Worm (Caenorhabditis elegans) whole organism, L1 larva: Measurements from ENCODE around the gene nos-1.

Experiments used
- ceh-8 ChIP-seq: fragments of 200-800 bp; sonication (Bioruptor generic); optimal IDR thresholded peaks from 2 replicates; lab custom pipeline; 2018; ENCODE audit warnings: mild to moderate bottlenecking, missing genetic modification characterization, moderate library complexity, missing compliant biosample characterization
- dpl-1 ChIP-seq, 3 experiments: fragments of 150-350 bp in 2 of 3; sonication (generic microtip) in 1 of 3; optimal IDR thresholded peaks; 2 replicates each; lab custom pipeline; 2014 to 2017; ENCODE audit warnings: missing biosample characterization in 3 of 3, missing genetic modification characterization in 3 of 3, missing genetic modification reagents in 3 of 3
- lin-35 ChIP-seq, 2 experiments: fragments of 150-350 bp; optimal IDR thresholded peaks; 2 replicates each; lab custom pipeline; 2014; ENCODE audit warnings: missing biosample characterization in 2 of 2, missing genetic modification characterization in 2 of 2, missing genetic modification reagents in 2 of 2
- nhr-237 ChIP-seq: fragments of 150-350 bp; optimal IDR thresholded peaks from 2 replicates; lab custom pipeline; 2014; ENCODE audit warnings: missing biosample characterization, missing genetic modification characterization
- nhr-28 ChIP-seq: fragments of 150-350 bp; optimal IDR thresholded peaks from 2 replicates; lab custom pipeline; 2014; ENCODE audit warnings: missing biosample characterization, missing genetic modification characterization
- skn-1 ChIP-seq: fragments of 150-350 bp; optimal IDR thresholded peaks from 2 replicates; lab custom pipeline; 2014; ENCODE audit warnings: missing biosample characterization, missing genetic modification characterization
- unc-62 ChIP-seq: fragments of 150-350 bp; optimal IDR thresholded peaks from 2 replicates; lab custom pipeline; 2014; ENCODE audit warnings: missing biosample characterization, missing genetic modification reagents, missing genetic modification characterization

DNA sequence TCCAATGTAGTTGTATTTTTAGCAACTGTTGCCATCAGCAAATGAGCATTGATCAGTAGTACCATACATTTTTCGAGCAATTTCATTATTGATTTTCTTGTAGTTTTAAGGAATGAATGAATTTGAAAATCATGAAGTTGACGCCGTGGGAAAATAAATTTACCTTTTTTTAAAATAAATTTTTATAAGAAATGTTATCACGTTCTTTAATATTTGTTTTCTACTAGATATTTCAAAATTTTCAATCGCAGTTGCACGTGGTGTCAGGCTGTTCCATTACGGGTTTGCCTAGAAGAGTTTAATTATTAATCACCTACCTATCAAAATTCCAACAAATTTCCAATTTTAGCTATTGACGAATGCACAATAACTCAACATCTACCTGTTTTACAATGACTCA, 3.8 kb upstream of the nos-1 start, which contains the start of gene R03D7.8:
- no peak for TF ChIP-seq dpl-1 (GFP tag; optimal IDR thresholded peaks at IDR 0.05; lab: Kevin White, UChicago)
- no peak for TF ChIP-seq nhr-237 (tag; lab: Kevin White, UChicago)
- TF ChIP-seq unc-62 = no peak
- no peak for TF ChIP-seq nhr-28 (tag; lab: Kevin White, UChicago)
- no peak for TF ChIP-seq lin-35 (GFP tag; optimal IDR thresholded peaks at IDR 0.05; lab: Kevin White, UChicago)
- TF ChIP-seq ceh-8 (GFP tag; lab: Kevin White, UChicago) = no peak
- TF ChIP-seq skn-1 (tag; lab: Kevin White, UChicago) = no peak
